Fruit fly (Drosophila melanogaster) whole organism, wandering third instar larva: ENCODE data around the gene CG14983.
A peak's percentile ranks its signal among the peaks of the same experiment; 100 is the strongest.

Experiments used
- Abd-B ChIP-seq: fragments of >200 bp; optimal IDR thresholded peaks from 2 replicates; lab custom pipeline; 2017; ENCODE audit warnings: missing biosample characterization, missing genetic modification characterization
- CG9705 ChIP-seq: fragments of 200-800 bp; sonication (Bioruptor generic); optimal IDR thresholded peaks from 2 replicates; lab custom pipeline; 2018; ENCODE audit warnings: missing biosample characterization, mild to moderate bottlenecking, missing genetic modification characterization
- Dfd ChIP-seq: fragments of >200 bp; optimal IDR thresholded peaks from 2 replicates; lab custom pipeline; 2017; ENCODE audit warnings: missing biosample characterization, missing genetic modification characterization
- Dif ChIP-seq: fragments of 200-275, 200-300 bp; sonication (Bioruptor generic); optimal IDR thresholded peaks from 2 replicates; lab custom pipeline; 2018; ENCODE audit warnings: missing biosample characterization, missing genetic modification characterization; ENCODE audit not compliant: partially characterized antibody
- HLH106 ChIP-seq: fragments of 200-800 bp; optimal IDR thresholded peaks from 3 replicates; lab custom pipeline; 2019; ENCODE audit warnings: missing biosample characterization, mild to moderate bottlenecking, missing genetic modification characterization, moderate library complexity
- Hnf4 ChIP-seq: fragments of 200-800 bp; sonication (Bioruptor generic); optimal IDR thresholded peaks from 2 replicates; lab custom pipeline; 2016; ENCODE audit warnings: missing biosample characterization, mild to moderate bottlenecking, missing genetic modification characterization
- Hr78 ChIP-seq: fragments of >200 bp; optimal IDR thresholded peaks from 2 replicates; lab custom pipeline; 2017; ENCODE audit warnings: missing biosample characterization, missing genetic modification characterization
- Hr83 ChIP-seq: fragments of 200-300 bp; sonication (Bioruptor generic); optimal IDR thresholded peaks from 2 replicates; lab custom pipeline; 2016; ENCODE audit warnings: missing biosample characterization, mild to moderate bottlenecking, missing genetic modification characterization, moderate library complexity; ENCODE audit not compliant: poor library complexity, severe bottlenecking
- Jra ChIP-seq: sonication (Bioruptor generic); optimal IDR thresholded peaks from 2 replicates; lab custom pipeline; 2016; ENCODE audit warnings: missing biosample characterization, missing genetic modification characterization
- Myc ChIP-seq: fragments of >200 bp; optimal IDR thresholded peaks from 2 replicates; lab custom pipeline; 2017
- N ChIP-seq: fragments of >200 bp; optimal IDR thresholded peaks from 2 replicates; lab custom pipeline; 2018; ENCODE audit warnings: missing biosample characterization, missing external identifiers, missing genetic modification characterization
- OdsH ChIP-seq: fragments of 200-800 bp; sonication (Bioruptor generic); optimal IDR thresholded peaks from 2 replicates; lab custom pipeline; 2016; ENCODE audit warnings: missing biosample characterization, mild to moderate bottlenecking, missing genetic modification characterization
- Vsx2 ChIP-seq: fragments of 200-300, 225-300 bp; sonication (Bioruptor generic); optimal IDR thresholded peaks from 2 replicates; lab custom pipeline; 2018; ENCODE audit warnings: missing biosample characterization, missing genetic modification characterization; ENCODE audit not compliant: partially characterized antibody
- br ChIP-seq: fragments of 200-800 bp; sonication (Bioruptor generic); optimal IDR thresholded peaks from 2 replicates; lab custom pipeline; 2016; ENCODE audit warnings: missing biosample characterization, missing genetic modification characterization
- brk ChIP-seq: fragments of 200-800 bp; sonication (Bioruptor generic); optimal IDR thresholded peaks from 2 replicates; lab custom pipeline; 2016; ENCODE audit warnings: missing biosample characterization, mild to moderate bottlenecking, missing genetic modification characterization
- dsf ChIP-seq: sonication (Bioruptor generic); optimal IDR thresholded peaks from 2 replicates; lab custom pipeline; 2016; ENCODE audit warnings: missing biosample characterization, missing genetic modification characterization, borderline replicate concordance
- foxo ChIP-seq, 2 experiments: fragments of 200-800 bp; sonication (Bioruptor generic); optimal IDR thresholded peaks; 2 replicates in 1 of 2; 3 replicates in 1 of 2; lab custom pipeline; 2016 to 2017; ENCODE audit warnings: missing biosample characterization in 2 of 2, missing genetic modification characterization in 2 of 2
- h ChIP-seq: fragments of 200-800 bp; sonication (Bioruptor generic); optimal IDR thresholded peaks from 3 replicates; lab custom pipeline; 2016; ENCODE audit warnings: missing biosample characterization, mild to moderate bottlenecking, missing genetic modification characterization
- jim ChIP-seq: fragments of 175-275, 200-325 bp; sonication (Bioruptor generic); optimal IDR thresholded peaks from 2 replicates; lab custom pipeline; 2016; ENCODE audit warnings: missing biosample characterization, mild to moderate bottlenecking, missing genetic modification characterization
- lola ChIP-seq: fragments of >200 bp; optimal IDR thresholded peaks from 2 replicates; lab custom pipeline; 2017; ENCODE audit warnings: missing biosample characterization, missing genetic modification characterization
- psq ChIP-seq: fragments of 200-800 bp; sonication (Bioruptor generic); optimal IDR thresholded peaks from 3 replicates; lab custom pipeline; 2017; ENCODE audit warnings: missing biosample characterization, mild to moderate bottlenecking, missing genetic modification characterization, moderate library complexity
- rgr ChIP-seq: fragments of 200-800 bp; sonication (Bioruptor generic); optimal IDR thresholded peaks from 3 replicates; lab custom pipeline; 2016; ENCODE audit warnings: missing biosample characterization, mild to moderate bottlenecking, missing genetic modification characterization
- sv ChIP-seq: fragments of 200-800 bp; sonication (Bioruptor generic); optimal IDR thresholded peaks from 3 replicates; lab custom pipeline; 2016; ENCODE audit warnings: missing biosample characterization, missing genetic modification characterization
- tai ChIP-seq: sonication (Bioruptor generic); optimal IDR thresholded peaks from 2 replicates; lab custom pipeline; 2016; ENCODE audit warnings: missing biosample characterization, missing genetic modification characterization
- usp ChIP-seq: fragments of >200 bp; optimal IDR thresholded peaks from 2 replicates; lab custom pipeline; 2017; ENCODE audit warnings: missing biosample characterization, missing genetic modification characterization
- woc ChIP-seq: sonication (Bioruptor generic); optimal IDR thresholded peaks from 2 replicates; lab custom pipeline; 2016; ENCODE audit warnings: missing biosample characterization, mild to moderate bottlenecking, missing genetic modification characterization

Gene CG14983

dm6 chr3L:3978762-3979516 is 29.8 kb upstream of the CG14983 start:
- TF ChIP-seq Vsx2 = peak; percentile 52
- TF ChIP-seq Jra = no peak
- peak; percentile 31 for TF ChIP-seq Dif (GFP tag; lab: Kevin White, UChicago)
- no peak for TF ChIP-seq Abd-B
- no peak for TF ChIP-seq usp (GFP tag; lab: Kevin White, UChicago)
- TF ChIP-seq OdsH (GFP tag; lab: Kevin White, UChicago) = no peak
- TF ChIP-seq dsf (GFP tag; lab: Kevin White, UChicago) = no peak
- no peak for TF ChIP-seq N

- TF ChIP-seq OdsH (GFP tag; lab: Kevin White, UChicago) = peak; percentile 4
- peak; percentile 9 for TF ChIP-seq rgr (GFP tag; lab: Kevin White, UChicago)
- TF ChIP-seq CG9705 (GFP tag; lab: Kevin White, UChicago) = no peak
- TF ChIP-seq foxo (GFP tag; optimal IDR thresholded peaks at IDR 0.05; lab: Kevin White, UChicago) = peak in 1 of 2 experiments; percentile 2
- TF ChIP-seq h (GFP tag; lab: Kevin White, UChicago) = peak; percentile 20
- TF ChIP-seq Hr78 (GFP tag; lab: Kevin White, UChicago) = no peak
- no peak for TF ChIP-seq Hr83 (GFP tag; lab: Kevin White, UChicago)
These were observed 28.7 kb upstream of the CG14983 start for dm6 chr3L:3977622-3978355.

dm6 chr3L:3976438-3976837 is 27.3 kb upstream of the CG14983 start:
- no peak for TF ChIP-seq jim (GFP tag; lab: Kevin White, UChicago)

dm6 chr3L:3972599-3972998 is 23.5 kb upstream of the CG14983 start, which contains the start of gene CG43915:
Gene CG43915 (plus strand): TSS chr3L:3972899.
- TF ChIP-seq Hnf4 (GFP tag; lab: Kevin White, UChicago) (no peak), h (GFP tag; lab: Kevin White, UChicago) (no peak), Dfd (no peak), lola (GFP tag; lab: Kevin White, UChicago) (no peak), woc (GFP tag; lab: Kevin White, UChicago) (no peak), HLH106 (tag; lab: Kevin White, UChicago) (no peak), tai (GFP tag; lab: Kevin White, UChicago) (no peak), rgr (GFP tag; lab: Kevin White, UChicago) (no peak), usp (GFP tag; lab: Kevin White, UChicago) (no peak), psq (GFP tag; lab: Kevin White, UChicago) (no peak), Myc (lab: Kevin White, UChicago) (no peak)

dm6 chr3L:3970372-3971031 is 21.4 kb upstream of the CG14983 start:
- TF ChIP-seq Hnf4 (GFP tag; lab: Kevin White, UChicago) (no peak), sv (GFP tag; lab: Kevin White, UChicago) (peak; percentile 6), Dfd (peak; percentile 53)

DNA sequence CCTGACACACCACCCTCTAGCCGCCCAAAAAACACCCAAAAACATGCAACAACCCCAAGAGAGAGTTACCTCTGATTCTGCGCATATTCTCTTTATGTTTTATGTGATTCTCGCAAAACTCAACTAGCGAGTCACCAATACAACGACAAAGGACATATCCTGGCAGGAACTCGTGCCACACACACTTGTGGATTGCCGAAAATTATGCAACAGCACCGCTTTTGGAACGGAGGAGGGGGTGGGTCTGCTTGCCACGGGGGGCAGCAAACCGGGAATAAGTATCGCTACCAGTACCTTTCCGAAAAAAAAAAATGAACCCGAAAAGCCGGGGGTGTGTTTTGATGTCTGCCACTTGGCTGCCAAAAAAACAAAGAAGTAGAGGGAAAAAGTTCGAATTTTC is 16.0 kb upstream of the CG14983 start:
- TF ChIP-seq Dif (GFP tag; lab: Kevin White, UChicago) = no peak
- no peak for TF ChIP-seq N
- no peak for TF ChIP-seq CG9705 (GFP tag; lab: Kevin White, UChicago)
- TF ChIP-seq brk (GFP tag; lab: Kevin White, UChicago) = no peak
- no peak for TF ChIP-seq br (GFP tag; lab: Kevin White, UChicago)
- no peak for TF ChIP-seq foxo (GFP tag; optimal IDR thresholded peaks at IDR 0.05; lab: Kevin White, UChicago)
- TF ChIP-seq Jra = no peak
- no peak for TF ChIP-seq sv (GFP tag; lab: Kevin White, UChicago)
- no peak for TF ChIP-seq HLH106 (tag; lab: Kevin White, UChicago)
- no peak for TF ChIP-seq usp (GFP tag; lab: Kevin White, UChicago)
- TF ChIP-seq rgr (GFP tag; lab: Kevin White, UChicago) = no peak
- TF ChIP-seq woc (GFP tag; lab: Kevin White, UChicago) = no peak
